Fruit fly (Drosophila melanogaster) Kc167 (cell line): ENCODE data around the gene Arl6IP1.

Experiments used
- Myc ChIP-seq: fragments of >200 bp; optimal IDR thresholded peaks from 2 replicates; lab custom pipeline; 2017; ENCODE audit warnings: missing external identifiers
- Sin3A ChIP-seq: fragments of >200 bp; optimal IDR thresholded peaks from 2 replicates; lab custom pipeline; 2018; ENCODE audit warnings: missing external identifiers
- insv ChIP-seq: fragments of >200 bp; optimal IDR thresholded peaks from 3 replicates; lab custom pipeline; 2018; ENCODE audit warnings: missing external identifiers
- psq ChIP-seq: fragments of >200 bp; optimal IDR thresholded peaks from 2 replicates; lab custom pipeline; 2017; ENCODE audit warnings: missing external identifiers

- no peak for TF ChIP-seq psq (lab: Kevin White, UChicago)
- no peak for TF ChIP-seq Sin3A (lab: Kevin White, UChicago)
- TF ChIP-seq Myc (lab: Kevin White, UChicago) = no peak
- no peak for TF ChIP-seq insv (lab: Kevin White, UChicago)
Measured at dm6 chr3R:16617650-16618049, 25.8 kb upstream of the Arl6IP1 start, which contains the start of gene CG17560.
